Worm (Caenorhabditis elegans) whole organism, L1 larva: ENCODE data around the gene tat-2.
A peak's percentile ranks its signal among the peaks of the same experiment; 100 is the strongest.

Experiments used
- C34B4.2 ChIP-seq: sonication (generic microtip); optimal IDR thresholded peaks from 2 replicates; lab custom pipeline; 2017; ENCODE audit warnings: mild to moderate bottlenecking, missing genetic modification characterization, missing compliant biosample characterization
- F16B12.6 ChIP-seq: fragments of 150-350 bp; optimal IDR thresholded peaks from 2 replicates; lab custom pipeline; 2014; ENCODE audit warnings: missing biosample characterization, missing genetic modification characterization
- ama-1 ChIP-seq: fragments of 150-350 bp; optimal IDR thresholded peaks from 2 replicates; lab custom pipeline; 2014
- blmp-1 ChIP-seq: fragments of 150-350 bp; optimal IDR thresholded peaks from 2 replicates; lab custom pipeline; 2014; ENCODE audit warnings: missing biosample characterization, missing genetic modification characterization
- ceh-63 ChIP-seq: fragments of 200-800 bp; sonication (Bioruptor generic); optimal IDR thresholded peaks from 2 replicates; lab custom pipeline; 2018; ENCODE audit warnings: mild to moderate bottlenecking, missing genetic modification characterization, missing compliant biosample characterization
- ceh-8 ChIP-seq: fragments of 200-800 bp; sonication (Bioruptor generic); optimal IDR thresholded peaks from 2 replicates; lab custom pipeline; 2018; ENCODE audit warnings: mild to moderate bottlenecking, missing genetic modification characterization, moderate library complexity, missing compliant biosample characterization
- ceh-88 ChIP-seq: fragments of 200-800 bp; sonication (Bioruptor generic); IDR thresholded peaks from 2 replicates; pipeline ENCODE4 v1.3.6; 2022; ENCODE audit warnings: missing genetic modification characterization, missing compliant biosample characterization
- dpl-1 ChIP-seq, 3 experiments: fragments of 150-350 bp in 2 of 3; sonication (generic microtip) in 1 of 3; optimal IDR thresholded peaks; 2 replicates each; lab custom pipeline; 2014 to 2017; ENCODE audit warnings: missing biosample characterization in 3 of 3, missing genetic modification characterization in 3 of 3, missing genetic modification reagents in 3 of 3
- efl-1 ChIP-seq, 4 experiments: fragments of 150-350 bp; optimal IDR thresholded peaks in 3 of 4; peaks in 1 of 4; 1 replicate in 1 of 4; 2 replicates in 3 of 4; lab custom pipeline; 2014; ENCODE audit warnings: missing biosample characterization in 2 of 4, missing genetic modification characterization in 2 of 4, missing genetic modification reagents in 2 of 4
- egl-13 ChIP-seq: sonication (generic microtip); optimal IDR thresholded peaks from 2 replicates; lab custom pipeline; 2016; ENCODE audit warnings: missing genotype, missing genetic modification reagents, missing genetic modification characterization, missing compliant biosample characterization
- egl-27 ChIP-seq, 2 experiments: fragments of 150-350 bp in 1 of 2; sonication (generic microtip); optimal IDR thresholded peaks; 3 replicates each; lab custom pipeline; 2017 to 2018; ENCODE audit warnings: missing biosample characterization in 2 of 2, missing genetic modification characterization in 2 of 2, missing genetic modification reagents in 2 of 2
- elt-2 ChIP-seq: sonication (generic microtip); optimal IDR thresholded peaks from 2 replicates; lab custom pipeline; 2016; ENCODE audit warnings: missing genetic modification characterization, mild to moderate bottlenecking, inconsistent platforms, missing compliant biosample characterization, missing genetic modification reagents
- ets-5 ChIP-seq: fragments of 200-800 bp; sonication (Bioruptor generic); IDR thresholded peaks from 2 replicates; pipeline ENCODE4 v1.3.6; 2022; ENCODE audit warnings: missing genetic modification characterization, missing compliant biosample characterization
- fkh-4 ChIP-seq: sonication (generic microtip); optimal IDR thresholded peaks from 2 replicates; lab custom pipeline; 2016; ENCODE audit warnings: missing compliant biosample characterization, missing genetic modification characterization, borderline replicate concordance
- fos-1 ChIP-seq: fragments of 150-350 bp; optimal IDR thresholded peaks from 2 replicates; lab custom pipeline; 2014; ENCODE audit warnings: missing biosample characterization, missing genetic modification characterization
- grh-1 ChIP-seq: fragments of 200-800 bp; sonication (Bioruptor generic); IDR thresholded peaks from 2 replicates; pipeline ENCODE4 v1.3.6; 2022; ENCODE audit warnings: missing genetic modification reagents, missing genetic modification characterization, missing compliant biosample characterization
- hlh-17 ChIP-seq: fragments of 200-800 bp; sonication (Bioruptor generic); optimal IDR thresholded peaks from 2 replicates; lab custom pipeline; 2018; ENCODE audit warnings: missing genetic modification characterization, mild to moderate bottlenecking, missing compliant biosample characterization, moderate library complexity, borderline replicate concordance
- hlh-4 ChIP-seq: sonication (generic microtip); optimal IDR thresholded peaks from 2 replicates; lab custom pipeline; 2016; ENCODE audit warnings: mild to moderate bottlenecking, missing genetic modification characterization, missing compliant biosample characterization
- isw-1 ChIP-seq: fragments of 200-800 bp; sonication (Bioruptor generic); IDR thresholded peaks from 2 replicates; pipeline ENCODE4 v1.3.6; 2022; ENCODE audit warnings: missing genetic modification characterization, missing compliant biosample characterization
- lin-15B ChIP-seq: fragments of 150-350 bp; sonication (generic microtip); optimal IDR thresholded peaks from 3 replicates; lab custom pipeline; 2014; ENCODE audit warnings: missing biosample characterization, missing genetic modification characterization
- lin-39 ChIP-seq: fragments of 150-350 bp; optimal IDR thresholded peaks from 2 replicates; lab custom pipeline; 2014; ENCODE audit warnings: missing biosample characterization, missing genetic modification reagents, missing genetic modification characterization
- lir-3 ChIP-seq: sonication (generic microtip); optimal IDR thresholded peaks from 2 replicates; lab custom pipeline; 2016; ENCODE audit warnings: mild to moderate bottlenecking, missing genetic modification characterization, moderate library complexity, missing compliant biosample characterization; ENCODE audit not compliant: poor library complexity
- mep-1 ChIP-seq: fragments of 150-350 bp; optimal IDR thresholded peaks from 2 replicates; lab custom pipeline; 2014; ENCODE audit warnings: missing biosample characterization, missing genetic modification characterization
- nhr-12 ChIP-seq: sonication (generic microtip); optimal IDR thresholded peaks from 2 replicates; lab custom pipeline; 2017; ENCODE audit warnings: missing biosample characterization, missing genetic modification characterization
- nhr-20 ChIP-seq: sonication (generic microtip); optimal IDR thresholded peaks from 2 replicates; lab custom pipeline; 2016; ENCODE audit warnings: mild to moderate bottlenecking, missing genetic modification characterization, missing compliant biosample characterization
- nhr-237 ChIP-seq: fragments of 150-350 bp; optimal IDR thresholded peaks from 2 replicates; lab custom pipeline; 2014; ENCODE audit warnings: missing biosample characterization, missing genetic modification characterization
- nhr-28 ChIP-seq: fragments of 150-350 bp; optimal IDR thresholded peaks from 2 replicates; lab custom pipeline; 2014; ENCODE audit warnings: missing biosample characterization, missing genetic modification characterization
- nhr-47 ChIP-seq: sonication (generic microtip); optimal IDR thresholded peaks from 2 replicates; lab custom pipeline; 2016; ENCODE audit warnings: mild to moderate bottlenecking, missing genetic modification characterization, moderate library complexity, missing compliant biosample characterization
- nhr-71 ChIP-seq: sonication (generic microtip); optimal IDR thresholded peaks from 2 replicates; lab custom pipeline; 2016; ENCODE audit warnings: mild to moderate bottlenecking, missing genetic modification characterization, moderate library complexity, missing compliant biosample characterization
- nhr-76 ChIP-seq: sonication (generic microtip); optimal IDR thresholded peaks from 2 replicates; lab custom pipeline; 2017; ENCODE audit warnings: missing biosample characterization, missing genetic modification characterization
- nhr-77 ChIP-seq: fragments of 150-350 bp; optimal IDR thresholded peaks from 2 replicates; lab custom pipeline; 2014; ENCODE audit warnings: missing biosample characterization, missing genetic modification characterization
- nhr-84 ChIP-seq: sonication (generic microtip); optimal IDR thresholded peaks from 2 replicates; lab custom pipeline; 2017; ENCODE audit warnings: missing biosample characterization, missing genetic modification characterization
- pag-3 ChIP-seq: sonication (generic microtip); optimal IDR thresholded peaks from 2 replicates; lab custom pipeline; 2017; ENCODE audit warnings: missing genetic modification characterization, mild to moderate bottlenecking, missing compliant biosample characterization, antibody characterized with exemption, borderline replicate concordance; ENCODE audit not compliant: insufficient read depth
- pax-3 ChIP-seq: fragments of 200-800 bp; sonication (Bioruptor generic); optimal IDR thresholded peaks from 2 replicates; lab custom pipeline; 2018; ENCODE audit warnings: mild to moderate bottlenecking, missing genetic modification characterization, moderate library complexity, missing compliant biosample characterization
- rnt-1 ChIP-seq: sonication (generic microtip); optimal IDR thresholded peaks from 2 replicates; lab custom pipeline; 2016; ENCODE audit warnings: mild to moderate bottlenecking, missing genetic modification characterization, moderate library complexity, missing compliant biosample characterization
- skn-1 ChIP-seq: fragments of 150-350 bp; optimal IDR thresholded peaks from 2 replicates; lab custom pipeline; 2014; ENCODE audit warnings: missing biosample characterization, missing genetic modification characterization
- snpc-4 ChIP-seq: fragments of 150-350 bp; optimal IDR thresholded peaks from 2 replicates; lab custom pipeline; 2014; ENCODE audit warnings: missing biosample characterization, missing genetic modification characterization
- tlp-1 ChIP-seq: fragments of 150-350 bp; optimal IDR thresholded peaks from 2 replicates; lab custom pipeline; 2014; ENCODE audit warnings: missing biosample characterization, missing genetic modification characterization
- unc-130 ChIP-seq: fragments of 150-350 bp; optimal IDR thresholded peaks from 2 replicates; lab custom pipeline; 2017; ENCODE audit warnings: missing biosample characterization, missing genetic modification characterization, inconsistent platforms
- unc-86 ChIP-seq: sonication (generic microtip); optimal IDR thresholded peaks from 2 replicates; lab custom pipeline; 2016; ENCODE audit warnings: missing genetic modification characterization, missing compliant biosample characterization
- unc-98 ChIP-seq: fragments of 200-800 bp; sonication (Bioruptor generic); IDR thresholded peaks from 2 replicates; pipeline ENCODE4 v1.3.6; 2022; ENCODE audit warnings: missing genetic modification characterization, missing compliant biosample characterization
- vab-15 ChIP-seq: sonication (generic microtip); optimal IDR thresholded peaks from 2 replicates; lab custom pipeline; 2017; ENCODE audit warnings: missing genotype, mild to moderate bottlenecking, missing genetic modification characterization, missing compliant biosample characterization
- zag-1 ChIP-seq: fragments of 150-350 bp; optimal IDR thresholded peaks from 2 replicates; lab custom pipeline; 2014; ENCODE audit warnings: missing biosample characterization, missing genetic modification characterization
- ztf-11 ChIP-seq, 2 experiments: sonication (generic microtip); optimal IDR thresholded peaks; 2 replicates each; lab custom pipeline; 2016 to 2017; ENCODE audit warnings: missing genetic modification characterization in 2 of 2, missing biosample characterization in 1 of 2, missing compliant biosample characterization in 1 of 2
- ztf-4 ChIP-seq: fragments of 150-350 bp; optimal IDR thresholded peaks from 2 replicates; lab custom pipeline; 2014; ENCODE audit warnings: missing biosample characterization, missing genetic modification characterization

The tat-2 gene

ce11 chrIV:4887258-4887657, 40.6 kb upstream of the tat-2 start, which contains the start of gene T08B6.1:
Gene T08B6.1 (minus strand): TSS chrIV:4887358.
- no peak for TF ChIP-seq nhr-76 (tag; lab: Kevin White, UChicago)
- TF ChIP-seq C34B4.2 = no peak
- TF ChIP-seq mep-1 (tag; lab: Kevin White, UChicago) = no peak
- no peak for TF ChIP-seq lir-3
- TF ChIP-seq nhr-84 (tag; lab: Kevin White, UChicago) = no peak
- TF ChIP-seq nhr-28 (tag; lab: Kevin White, UChicago) = no peak
- TF ChIP-seq ceh-8 (GFP tag; lab: Kevin White, UChicago) = no peak
- no peak for TF ChIP-seq egl-27 (tag; optimal IDR thresholded peaks at IDR 0.05; lab: Kevin White, UChicago)

DNA sequence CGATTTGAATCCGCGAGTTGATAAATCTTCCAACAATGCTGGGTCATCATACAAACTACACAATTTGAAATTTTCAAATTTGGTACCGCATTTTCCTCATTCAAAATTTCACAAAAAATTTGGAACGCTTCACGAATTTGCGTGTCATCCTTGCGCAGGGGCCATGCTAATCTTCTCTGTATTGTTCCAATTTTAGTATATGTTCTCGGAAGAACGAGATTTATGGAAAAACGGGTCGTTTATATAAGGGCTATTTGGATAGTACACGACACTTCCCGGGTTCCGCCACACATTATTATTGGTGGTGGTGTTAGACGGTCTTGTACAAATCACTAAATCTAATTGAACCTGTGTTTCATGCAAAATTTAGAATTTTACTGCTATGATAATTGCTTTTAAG, 38.7 kb upstream of the tat-2 start:
- TF ChIP-seq unc-98 (GFP tag; lab: Robert Waterston, UW) (no peak), snpc-4 (tag; lab: Kevin White, UChicago) (peak; percentile 53), lin-15B (tag; lab: Kevin White, UChicago) (no peak), hlh-17 (no peak), dpl-1 (GFP tag; optimal IDR thresholded peaks at IDR 0.05; lab: Kevin White, UChicago) (no peak)
- TF ChIP-seq, all 84 proteins: peak for 1

DNA sequence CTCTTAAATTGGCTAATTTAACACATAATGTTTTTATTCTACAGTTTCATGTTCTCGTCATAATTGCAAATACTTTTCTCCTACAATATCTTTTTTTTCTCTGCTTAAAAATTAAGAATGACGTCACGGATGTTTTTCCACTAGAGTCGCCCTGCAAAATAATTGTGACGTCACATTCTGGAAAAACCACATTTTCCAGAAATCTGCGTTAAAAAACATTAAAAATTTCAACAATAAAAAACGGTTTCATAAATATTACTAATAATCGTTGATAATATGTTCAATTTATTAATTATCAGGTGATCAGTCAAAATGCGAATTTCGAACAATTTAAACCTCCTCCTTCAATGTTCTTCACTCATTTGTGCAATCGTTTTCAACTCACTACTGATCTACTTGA, 37.3 kb upstream of the tat-2 start, which contains the start of gene str-166:
Gene str-166 (plus strand): TSS at position 301 of the 400 bp plus-strand sequence.
- TF ChIP-seq efl-1 (optimal IDR thresholded peaks at IDR 0.05; lab: Kevin White, UChicago) = no peak
- TF ChIP-seq efl-1 (GFP tag; optimal IDR thresholded peaks at IDR 0.05 in 1 of 2; lab: Kevin White, UChicago) = peak in 1 of 2 experiments; percentile 85
- no peak for TF ChIP-seq vab-15 (tag; lab: Kevin White, UChicago)
- TF ChIP-seq, all 84 proteins: peak for 1

DNA sequence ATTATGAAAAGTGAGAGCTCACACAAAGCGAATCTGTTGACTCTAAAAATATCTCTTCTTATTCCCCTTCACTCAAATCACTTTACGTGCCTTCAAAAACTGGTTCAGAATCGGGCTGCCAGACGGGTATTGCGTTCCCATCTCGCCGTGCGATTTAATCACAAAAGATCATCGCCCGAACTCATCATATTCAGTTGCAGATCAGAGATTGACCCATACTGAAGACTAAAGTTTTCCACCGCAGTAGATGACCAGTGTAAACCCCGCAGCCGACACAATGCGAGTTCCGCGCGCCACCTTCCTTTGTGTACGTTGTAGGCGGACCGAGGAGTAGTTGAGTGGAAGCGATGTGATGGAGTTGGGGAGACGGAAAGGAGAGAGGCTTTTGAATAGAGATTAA, 33.9 kb upstream of the tat-2 start:
- peak; percentile 84 for TF ChIP-seq grh-1 (GFP tag; lab: Robert Waterston, UW)
- peak; percentile 13 for TF ChIP-seq lin-39
- TF ChIP-seq ama-1 (lab: Kevin White, UChicago) = no peak
- TF ChIP-seq skn-1 = no peak
- no peak for TF ChIP-seq fkh-4 (tag; lab: Kevin White, UChicago)
- no peak for TF ChIP-seq nhr-76 (tag; lab: Kevin White, UChicago)
- no peak for TF ChIP-seq tlp-1 (tag; lab: Kevin White, UChicago)
- no peak for TF ChIP-seq pag-3 (tag; lab: Kevin White, UChicago)
- TF ChIP-seq rnt-1 (tag; lab: Kevin White, UChicago) = peak; percentile 85
- TF ChIP-seq nhr-12 = no peak
- TF ChIP-seq egl-13 = no peak
- peak; percentile 36 for TF ChIP-seq unc-86 (tag; lab: Kevin White, UChicago)
- TF ChIP-seq ztf-11 (tag; optimal IDR thresholded peaks at IDR 0.05; lab: Kevin White, UChicago) = no peak
- no peak for TF ChIP-seq ets-5 (GFP tag; lab: Robert Waterston, UW)
- no peak for TF ChIP-seq ceh-63 (GFP tag; lab: Kevin White, UChicago)
- TF ChIP-seq ceh-88 (GFP tag; lab: Robert Waterston, UW) = peak; percentile 39; the same call in 1 of the 2 replicates
- TF ChIP-seq ceh-8 (GFP tag; lab: Kevin White, UChicago) = no peak
- TF ChIP-seq vab-15 (tag; lab: Kevin White, UChicago) = no peak
- no peak for TF ChIP-seq hlh-4
- no peak for TF ChIP-seq unc-130 (tag; lab: Kevin White, UChicago)
- no peak for TF ChIP-seq F16B12.6 (tag; lab: Kevin White, UChicago)
- TF ChIP-seq nhr-47 (tag; lab: Kevin White, UChicago) = peak; percentile 78
- TF ChIP-seq nhr-71 (tag; lab: Kevin White, UChicago) = peak; percentile 85
- peak; percentile 52 for TF ChIP-seq mep-1 (tag; lab: Kevin White, UChicago)
- peak; percentile 15 for TF ChIP-seq fos-1 (tag; lab: Kevin White, UChicago)
- TF ChIP-seq nhr-77 (tag; lab: Kevin White, UChicago) = peak; percentile 50
- TF ChIP-seq dpl-1 (GFP tag; optimal IDR thresholded peaks at IDR 0.05; lab: Kevin White, UChicago) = peak in 1 of 3 experiments; percentile 8
- peak; percentile 33 to 61 for TF ChIP-seq efl-1 (optimal IDR thresholded peaks at IDR 0.05; lab: Kevin White, UChicago)
- peak; percentile 16 to 93 for TF ChIP-seq efl-1 (GFP tag; optimal IDR thresholded peaks at IDR 0.05 in 1 of 2; lab: Kevin White, UChicago)
- no peak for TF ChIP-seq isw-1
- no peak for TF ChIP-seq blmp-1 (tag; lab: Kevin White, UChicago)
- no peak for TF ChIP-seq zag-1
- TF ChIP-seq nhr-237 = peak; percentile 5
- peak; percentile 33 for TF ChIP-seq elt-2 (tag; lab: Kevin White, UChicago)
- TF ChIP-seq ztf-4 (tag; lab: Kevin White, UChicago) = no peak
- TF ChIP-seq nhr-20 (tag; lab: Kevin White, UChicago) = peak; percentile 83
- TF ChIP-seq pax-3 (tag; lab: Kevin White, UChicago) = no peak
